Fruit fly (Drosophila melanogaster): ENCODE measurements around the gene inaF-D.

Gene inaF-D

DNA sequence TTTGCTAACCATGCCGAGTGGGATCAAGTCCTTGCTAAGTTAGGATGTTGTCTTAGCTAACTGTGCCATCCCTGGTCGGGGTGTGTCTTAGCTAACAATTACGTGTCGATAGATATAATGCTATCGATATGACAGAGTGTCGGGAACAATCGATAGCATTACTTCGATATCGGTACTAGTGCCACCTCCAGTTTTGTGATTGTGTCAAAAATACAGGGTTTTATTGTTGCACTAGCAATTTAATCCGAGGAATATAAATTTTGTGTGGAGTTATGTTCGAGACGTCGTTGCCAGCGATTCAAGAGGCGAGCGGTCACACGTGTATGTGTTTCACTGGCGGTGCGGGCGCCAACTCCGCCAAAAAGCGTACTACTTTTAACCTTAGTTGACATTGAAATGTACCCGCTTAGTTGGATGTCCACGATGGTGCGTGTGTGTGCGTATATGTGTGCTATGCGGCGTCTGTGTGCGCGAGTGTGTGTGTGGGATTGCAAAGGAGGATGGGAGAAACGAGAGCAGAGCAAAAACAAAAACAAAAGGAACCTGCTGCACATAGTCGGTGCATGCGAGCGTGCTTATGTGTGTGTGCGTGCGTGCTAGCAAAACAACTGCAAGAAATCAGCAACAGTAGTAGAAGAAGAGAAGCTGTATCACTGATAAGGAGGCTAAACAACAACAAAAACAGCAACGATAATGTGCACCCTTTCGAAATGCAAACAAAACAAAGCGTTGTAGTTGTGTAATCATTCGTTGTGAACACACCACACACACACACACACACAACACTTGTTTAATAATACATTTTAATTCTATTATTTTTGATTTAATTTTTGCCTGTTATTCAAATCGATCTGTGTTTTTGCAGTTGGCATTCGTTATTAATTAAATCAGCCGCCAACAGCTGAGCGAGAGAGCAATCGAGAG lies 33.7 kb downstream of the inaF-D start, which contains the start of gene PhKgamma:
TSS of gene PhKgamma (plus strand) at position 179 of the 924 bp plus-strand sequence.
- TF ChIP-seq Myc (optimal IDR thresholded peaks at IDR 0.05) (no peak), psq (optimal IDR thresholded peaks at IDR 0.05) (no peak), insv (optimal IDR thresholded peaks at IDR 0.05) (no peak), h (optimal IDR thresholded peaks at IDR 0.05) (no peak), Sin3A (optimal IDR thresholded peaks at IDR 0.05) (no peak), ttk (optimal IDR thresholded peaks at IDR 0.05) (no peak)

DNA sequence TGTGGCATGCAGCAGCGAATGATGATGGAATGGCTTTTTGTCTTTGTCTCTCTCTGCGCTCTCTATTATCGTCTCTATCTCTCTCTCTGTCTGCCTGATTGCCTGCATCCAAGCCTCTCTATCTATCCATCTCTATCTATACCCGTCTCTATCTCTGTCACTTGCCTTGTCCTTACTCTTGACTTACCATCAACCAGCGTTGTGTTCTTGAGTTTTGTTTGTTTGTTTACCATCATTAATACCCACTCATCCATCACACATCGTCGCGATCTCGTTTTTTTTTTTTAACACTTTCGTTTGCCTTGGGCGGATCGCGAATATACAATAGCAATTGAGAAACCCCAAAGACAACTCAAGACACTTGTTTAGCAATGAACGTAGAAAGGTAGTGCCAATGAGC lies 39.2 kb downstream of the inaF-D start:
- TF ChIP-seq ttk (optimal IDR thresholded peaks at IDR 0.05) (no peak), Myc (optimal IDR thresholded peaks at IDR 0.05) (no peak), psq (optimal IDR thresholded peaks at IDR 0.05) (no peak), h (optimal IDR thresholded peaks at IDR 0.05) (no peak), Sin3A (optimal IDR thresholded peaks at IDR 0.05) (no peak), insv (optimal IDR thresholded peaks at IDR 0.05) (no peak)

- TF ChIP-seq ttk (optimal IDR thresholded peaks at IDR 0.05): no peak
- no peak for TF ChIP-seq psq (optimal IDR thresholded peaks at IDR 0.05)
- TF ChIP-seq Sin3A (optimal IDR thresholded peaks at IDR 0.05): no peak
- TF ChIP-seq h (optimal IDR thresholded peaks at IDR 0.05): no peak
- no peak for TF ChIP-seq Myc (optimal IDR thresholded peaks at IDR 0.05)
- no peak for TF ChIP-seq insv (optimal IDR thresholded peaks at IDR 0.05)
These were observed 41.0 kb downstream of the inaF-D start for dm6 chrX:11687666-11688492.

DNA sequence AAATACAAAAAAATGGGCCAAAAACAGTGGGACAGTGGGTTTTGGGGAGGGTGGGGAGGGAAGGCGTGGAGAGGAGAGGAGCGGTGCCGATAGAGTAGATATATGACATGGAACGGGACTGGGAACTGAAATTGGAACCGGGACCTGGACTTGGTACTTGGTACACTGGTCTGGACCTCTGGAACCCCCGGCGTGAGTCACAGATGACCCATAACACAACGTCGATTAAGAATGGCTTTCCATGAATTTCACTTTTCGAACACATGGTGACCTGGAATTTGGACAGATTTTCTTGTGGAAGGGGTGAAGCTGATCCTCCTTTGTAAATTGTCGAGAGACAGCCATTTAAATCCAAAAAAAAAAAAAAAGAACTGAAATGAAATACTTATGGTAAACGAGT lies 42.2 kb downstream of the inaF-D start:
- no peak for TF ChIP-seq insv (optimal IDR thresholded peaks at IDR 0.05)
- TF ChIP-seq psq (optimal IDR thresholded peaks at IDR 0.05): no peak
- no peak for TF ChIP-seq Sin3A (optimal IDR thresholded peaks at IDR 0.05)
- no peak for TF ChIP-seq Myc (optimal IDR thresholded peaks at IDR 0.05)
- TF ChIP-seq ttk (optimal IDR thresholded peaks at IDR 0.05): no peak
- no peak for TF ChIP-seq h (optimal IDR thresholded peaks at IDR 0.05)

DNA sequence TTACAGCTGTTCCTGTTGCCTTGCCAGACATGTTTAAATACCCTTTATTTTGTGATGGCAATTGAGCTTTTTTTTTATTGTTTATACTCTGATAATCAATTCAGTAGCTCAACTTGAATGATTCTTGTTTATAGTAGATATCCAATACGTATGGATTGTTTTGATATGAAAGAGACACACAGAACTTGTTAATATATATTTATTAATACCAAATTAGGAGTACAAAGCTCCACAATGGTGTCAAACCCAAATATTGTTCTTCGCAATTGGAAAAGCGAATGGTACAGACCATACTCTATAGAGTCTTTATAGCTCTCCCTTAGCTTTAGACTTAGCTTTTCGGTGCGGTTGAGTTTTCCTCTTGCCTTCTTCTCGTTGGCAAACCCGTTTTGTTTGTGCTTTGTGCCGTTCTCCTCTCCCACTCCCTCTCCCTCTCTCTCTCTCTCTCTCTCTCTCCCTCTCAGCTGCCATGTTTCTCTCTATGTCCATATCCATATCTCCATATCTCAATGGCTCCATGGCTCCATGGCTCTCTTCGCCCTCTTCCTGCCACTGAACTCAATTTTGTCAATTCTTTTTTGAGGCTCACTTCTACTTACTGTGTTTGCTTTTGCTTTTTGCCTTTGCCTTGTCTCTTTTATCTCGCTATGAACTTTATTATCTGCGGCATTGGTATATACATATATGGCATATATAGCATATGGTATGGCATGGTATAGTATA lies 42.8 kb downstream of the inaF-D start:
- TF ChIP-seq insv (optimal IDR thresholded peaks at IDR 0.05): no peak
- no peak for TF ChIP-seq Myc (optimal IDR thresholded peaks at IDR 0.05)
- TF ChIP-seq ttk (optimal IDR thresholded peaks at IDR 0.05): no peak

DNA sequence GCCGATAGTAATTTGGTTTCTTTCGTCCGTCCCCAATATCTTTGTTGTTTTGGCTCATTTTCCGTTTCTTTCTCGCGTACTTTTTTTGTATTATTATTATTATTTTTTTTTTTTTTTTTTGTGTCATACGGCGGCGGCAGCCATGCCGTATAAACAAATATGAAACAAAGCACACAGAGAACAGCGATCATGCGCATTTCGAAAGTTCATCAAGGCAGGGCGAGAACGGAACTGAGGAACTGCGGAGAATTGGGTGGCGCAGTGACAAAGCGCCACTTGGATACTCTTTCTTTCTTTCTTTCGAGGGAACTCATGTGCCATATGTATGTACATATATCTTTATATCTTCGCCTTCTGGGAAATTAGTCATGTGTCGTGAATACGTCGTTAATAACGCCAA lies 44.4 kb downstream of the inaF-D start:
- no peak for TF ChIP-seq Sin3A (optimal IDR thresholded peaks at IDR 0.05)
- TF ChIP-seq ttk (optimal IDR thresholded peaks at IDR 0.05): no peak
- TF ChIP-seq insv (optimal IDR thresholded peaks at IDR 0.05): no peak
- no peak for TF ChIP-seq Myc (optimal IDR thresholded peaks at IDR 0.05)
- no peak for TF ChIP-seq psq (optimal IDR thresholded peaks at IDR 0.05)
- no peak for TF ChIP-seq h (optimal IDR thresholded peaks at IDR 0.05)

- TF ChIP-seq Myc (optimal IDR thresholded peaks at IDR 0.05) (no peak), ttk (optimal IDR thresholded peaks at IDR 0.05) (no peak), h (optimal IDR thresholded peaks at IDR 0.05) (no peak), psq (optimal IDR thresholded peaks at IDR 0.05) (no peak), insv (optimal IDR thresholded peaks at IDR 0.05) (no peak), Sin3A (optimal IDR thresholded peaks at IDR 0.05) (no peak)
These were observed 45.4 kb downstream of the inaF-D start for dm6 chrX:11683480-11683879.

dm6 chrX:11681558-11682551 lies 47.0 kb downstream of the inaF-D start:
- TF ChIP-seq ttk (optimal IDR thresholded peaks at IDR 0.05) (no peak), insv (optimal IDR thresholded peaks at IDR 0.05) (no peak), psq (optimal IDR thresholded peaks at IDR 0.05) (no peak), h (optimal IDR thresholded peaks at IDR 0.05) (no peak), Myc (optimal IDR thresholded peaks at IDR 0.05) (no peak), Sin3A (optimal IDR thresholded peaks at IDR 0.05) (no peak)

DNA sequence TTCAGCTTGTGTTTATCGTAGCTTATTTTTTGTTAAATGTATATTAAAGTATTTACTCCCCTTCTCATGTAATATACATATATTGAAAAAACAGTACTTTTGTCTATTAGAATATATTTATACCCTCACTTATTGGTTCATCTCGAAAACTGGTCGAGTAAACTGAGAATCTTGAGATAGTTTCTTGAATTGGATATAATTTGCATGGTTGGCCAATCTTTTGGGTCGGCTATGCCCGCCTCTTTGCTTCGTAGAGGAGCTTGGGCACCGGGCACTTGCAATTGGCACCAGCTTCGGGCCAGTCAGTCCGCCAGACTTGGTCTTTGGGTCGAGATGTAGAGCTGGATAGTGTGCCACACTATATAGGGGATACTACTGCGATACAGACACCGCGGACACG lies 48.5 kb downstream of the inaF-D start:
- TF ChIP-seq psq (optimal IDR thresholded peaks at IDR 0.05) (no peak), Sin3A (optimal IDR thresholded peaks at IDR 0.05) (no peak), ttk (optimal IDR thresholded peaks at IDR 0.05) (no peak), h (optimal IDR thresholded peaks at IDR 0.05) (no peak), Myc (optimal IDR thresholded peaks at IDR 0.05) (no peak), insv (optimal IDR thresholded peaks at IDR 0.05) (no peak)

- TF ChIP-seq psq (optimal IDR thresholded peaks at IDR 0.05) (no peak), Myc (optimal IDR thresholded peaks at IDR 0.05) (no peak), Sin3A (optimal IDR thresholded peaks at IDR 0.05) (no peak), h (optimal IDR thresholded peaks at IDR 0.05) (no peak), ttk (optimal IDR thresholded peaks at IDR 0.05) (no peak), insv (optimal IDR thresholded peaks at IDR 0.05) (no peak)
These were observed 49.4 kb downstream of the inaF-D start for dm6 chrX:11679461-11679860.
